In the genomic region with DNA sequence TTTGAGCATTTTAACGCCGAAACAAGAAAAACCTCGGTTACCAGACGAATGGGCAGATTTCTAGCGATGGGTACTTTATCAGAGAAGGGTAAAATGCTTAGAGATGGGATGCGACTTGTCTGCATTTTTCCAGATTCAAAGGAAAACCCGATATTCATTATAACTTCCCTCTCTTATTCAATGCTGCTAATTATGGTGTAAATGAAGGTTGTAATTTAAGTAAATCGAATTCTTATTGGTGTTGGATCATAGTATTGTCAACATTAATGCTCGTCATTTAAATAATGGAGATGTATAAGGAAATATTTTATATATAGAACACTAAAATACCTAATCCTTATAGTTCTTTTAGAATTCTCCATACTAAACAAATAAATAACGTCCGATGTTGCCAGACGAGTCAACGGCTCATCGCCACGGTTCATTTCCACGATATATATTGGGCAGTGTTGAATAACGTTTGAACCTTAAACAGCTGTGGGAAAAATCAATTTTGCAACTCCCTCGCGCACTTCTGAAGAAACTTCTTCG, we compare ENCODE assay signal across 1 fruit fly cellular context.
TF ChIP-seq lines count a peak whose summit lies in the region.

A gene (minus strand): TSS at position 77 of the 531 bp plus-strand sequence.
A gene (plus strand): TSS at position 440 of the 531 bp plus-strand sequence.

TF ChIP-seq in whole organism, embryonic, 481 proteins besides CTCF, POLR2A, EP300 and RAD21 (continued from another document and continues in another):
- peak; percentile 85 for TF ChIP-seq Scr (GFP tag; IDR thresholded peaks at IDR 0.05; lab: Robert Waterston, UW; ENCODE audit: partially characterized antibody)
- peak; percentile 78 for TF ChIP-seq CG31441 (GFP tag; IDR thresholded peaks at IDR 0.05; lab: Robert Waterston, UW)
- peak; percentile 80 for TF ChIP-seq CG15269 (tag; optimal IDR thresholded peaks at IDR 0.05; lab: Kevin White, UChicago)
- TF ChIP-seq Max (GFP tag; optimal IDR thresholded peaks at IDR 0.05; lab: Kevin White, UChicago), result peak; percentile 79
- TF ChIP-seq pho (GFP tag; optimal IDR thresholded peaks at IDR 0.05; lab: Kevin White, UChicago), result peak; percentile 89
- peak; percentile 44; the same call in 1 of the 2 replicates for TF ChIP-seq nerfin-2 (GFP tag; IDR thresholded peaks at IDR 0.05; lab: Robert Waterston, UW; ENCODE audit: partially characterized antibody)
- TF ChIP-seq CG8478 (optimal IDR thresholded peaks at IDR 0.05; lab: Kevin White, UChicago), result peak; percentile 80
- TF ChIP-seq Ravus (GFP tag; IDR thresholded peaks at IDR 0.05; lab: Robert Waterston, UW), result peak; percentile 52
- TF ChIP-seq scrt (GFP tag; optimal IDR thresholded peaks at IDR 0.05; lab: Kevin White, UChicago), result no peak
- peak; percentile 81 for TF ChIP-seq lmd (GFP tag; IDR thresholded peaks at IDR 0.05; lab: Robert Waterston, UW)
- TF ChIP-seq z (GFP tag; IDR thresholded peaks at IDR 0.05; lab: Robert Waterston, UW), result no peak
- TF ChIP-seq CG10431 (GFP tag; optimal IDR thresholded peaks at IDR 0.05; lab: Kevin White, UChicago), result peak; percentile 64
- peak; percentile 56 for TF ChIP-seq CG12299 (tag; optimal IDR thresholded peaks at IDR 0.05; lab: Kevin White, UChicago)
- TF ChIP-seq CG3281 (GFP tag; optimal IDR thresholded peaks at IDR 0.05; lab: Kevin White, UChicago), result peak; percentile 71
- TF ChIP-seq tll (GFP tag; optimal IDR thresholded peaks at IDR 0.05; lab: Kevin White, UChicago), result peak; percentile 43 to 80
- TF ChIP-seq Hey (tag; optimal IDR thresholded peaks at IDR 0.05; lab: Kevin White, UChicago), result peak; percentile 37
- TF ChIP-seq ro (GFP tag; IDR thresholded peaks at IDR 0.05; lab: Robert Waterston, UW), result 0 out of 2 replicates have a peak, but pooled peaks have one; percentile 34
- peak; percentile 87 for TF ChIP-seq Ptx1 (GFP tag; IDR thresholded peaks at IDR 0.05; lab: Robert Waterston, UW)
- TF ChIP-seq CG11247 (GFP tag; IDR thresholded peaks at IDR 0.05; lab: Robert Waterston, UW), result peak; percentile 76
- TF ChIP-seq CG1233 (GFP tag; optimal IDR thresholded peaks at IDR 0.05; lab: Kevin White, UChicago), result peak; percentile 74
- peak; percentile 73 for TF ChIP-seq kay (GFP tag; optimal IDR thresholded peaks at IDR 0.05; lab: Kevin White, UChicago)
- no peak for TF ChIP-seq zf30C (GFP tag; optimal IDR thresholded peaks at IDR 0.05; lab: Kevin White, UChicago)
- TF ChIP-seq Sin3A (optimal IDR thresholded peaks at IDR 0.05; lab: Kevin White, UChicago), result peak; percentile 90
- peak; percentile 55 for TF ChIP-seq CG1603 (tag; optimal IDR thresholded peaks at IDR 0.05; lab: Kevin White, UChicago)
- no peak for TF ChIP-seq CG31365 (tag; optimal IDR thresholded peaks at IDR 0.05; lab: Kevin White, UChicago)
- TF ChIP-seq ems (GFP tag; optimal IDR thresholded peaks at IDR 0.05; lab: Kevin White, UChicago), result peak; percentile 79
- no peak for TF ChIP-seq CG2199 (GFP tag; IDR thresholded peaks at IDR 0.05; lab: Robert Waterston, UW)
- TF ChIP-seq stc (GFP tag; IDR thresholded peaks at IDR 0.05; lab: Robert Waterston, UW), result peak; percentile 32; the same call in 1 of the 2 replicates
- TF ChIP-seq Bdp1 (GFP tag; optimal IDR thresholded peaks at IDR 0.05; lab: Kevin White, UChicago), result peak; percentile 64
- TF ChIP-seq fru (optimal IDR thresholded peaks at IDR 0.05; lab: Kevin White, UChicago), result no peak
- peak; percentile 85 for TF ChIP-seq CG18619 (GFP tag; optimal IDR thresholded peaks at IDR 0.05; lab: Kevin White, UChicago)
- peak; percentile 87 for TF ChIP-seq NFAT (GFP tag; IDR thresholded peaks at IDR 0.05; lab: Robert Waterston, UW)
- peak; percentile 79 for TF ChIP-seq lab (GFP tag; optimal IDR thresholded peaks at IDR 0.05; lab: Kevin White, UChicago)
- TF ChIP-seq CG2678 (tag; optimal IDR thresholded peaks at IDR 0.05; lab: Kevin White, UChicago), result peak; percentile 84
- TF ChIP-seq jigr1 (GFP tag; IDR thresholded peaks at IDR 0.05; lab: Robert Waterston, UW), result no peak; the same call in 2 of the 3 replicates
- peak; percentile 85 for TF ChIP-seq Abd-B (GFP tag; optimal IDR thresholded peaks at IDR 0.05; lab: Kevin White, UChicago)
- TF ChIP-seq seq (GFP tag; IDR thresholded peaks at IDR 0.05; lab: Robert Waterston, UW), result no peak
- peak; percentile 80 for TF ChIP-seq al (GFP tag; IDR thresholded peaks at IDR 0.05; lab: Robert Waterston, UW)
- peak; percentile 78 for TF ChIP-seq trem (tag; optimal IDR thresholded peaks at IDR 0.05; lab: Kevin White, UChicago)
- TF ChIP-seq NC2β (GFP tag; optimal IDR thresholded peaks at IDR 0.05; lab: Kevin White, UChicago), result peak; percentile 70
- TF ChIP-seq CG6791 (GFP tag; IDR thresholded peaks at IDR 0.05; lab: Robert Waterston, UW; ENCODE audit: partially characterized antibody), result peak; percentile 67
- no peak for TF ChIP-seq CG17802 (tag; optimal IDR thresholded peaks at IDR 0.05; lab: Kevin White, UChicago)
- TF ChIP-seq CG17359 (tag; optimal IDR thresholded peaks at IDR 0.05; lab: Kevin White, UChicago), result peak; percentile 73
- peak; percentile 67 for TF ChIP-seq gro (GFP tag; optimal IDR thresholded peaks at IDR 0.05; lab: Kevin White, UChicago)
- TF ChIP-seq hth (optimal IDR thresholded peaks at IDR 0.05; lab: Kevin White, UChicago), result no peak
- peak in 1 of 2 experiments; percentile 53 for TF ChIP-seq Hr78 (GFP tag; optimal IDR thresholded peaks at IDR 0.05; lab: Kevin White, UChicago)
- TF ChIP-seq dm (GFP tag; optimal IDR thresholded peaks at IDR 0.05; lab: Kevin White, UChicago), result peak; percentile 75
- TF ChIP-seq ato (GFP tag; IDR thresholded peaks at IDR 0.05; lab: Robert Waterston, UW; ENCODE audit: partially characterized antibody), result no peak; the same call in 1 of the 2 replicates
- TF ChIP-seq CG33557 (GFP tag; optimal IDR thresholded peaks at IDR 0.05; lab: Kevin White, UChicago), result peak; percentile 72
- no peak for TF ChIP-seq CG7987 (GFP tag; optimal IDR thresholded peaks at IDR 0.05; lab: Kevin White, UChicago)
- peak in 1 of 2 experiments; percentile 52 for TF ChIP-seq insv (GFP tag; optimal IDR thresholded peaks at IDR 0.05; lab: Kevin White, UChicago)
- TF ChIP-seq sens-2 (GFP tag; IDR thresholded peaks at IDR 0.05; lab: Robert Waterston, UW), result peak; percentile 59; the same call in 1 of the 2 replicates
- TF ChIP-seq CG5180 (GFP tag; optimal IDR thresholded peaks at IDR 0.05; lab: Kevin White, UChicago), result peak; percentile 40
- peak; percentile 85 for TF ChIP-seq CG2712 (tag; optimal IDR thresholded peaks at IDR 0.05; lab: Kevin White, UChicago)
- peak; percentile 74 for TF ChIP-seq CG30431 (GFP tag; optimal IDR thresholded peaks at IDR 0.05; lab: Kevin White, UChicago)
- TF ChIP-seq CHES-1-like (GFP tag; optimal IDR thresholded peaks at IDR 0.05; lab: Kevin White, UChicago), result peak; percentile 53
- TF ChIP-seq CG1647 (GFP tag; optimal IDR thresholded peaks at IDR 0.05; lab: Kevin White, UChicago), result peak; percentile 87
- peak; percentile 82 for TF ChIP-seq NC2α (GFP tag; optimal IDR thresholded peaks at IDR 0.05; lab: Kevin White, UChicago)
- TF ChIP-seq Sry-β (GFP tag; optimal IDR thresholded peaks at IDR 0.05; lab: Kevin White, UChicago), result peak; percentile 6
- TF ChIP-seq NfI (GFP tag; optimal IDR thresholded peaks at IDR 0.05; lab: Kevin White, UChicago), result peak; percentile 82
- peak; percentile 70 for TF ChIP-seq aop (GFP tag; IDR thresholded peaks at IDR 0.05; lab: Robert Waterston, UW)
- no peak for TF ChIP-seq Hr39 (optimal IDR thresholded peaks at IDR 0.05; lab: Kevin White, UChicago)
- TF ChIP-seq btn (GFP tag; optimal IDR thresholded peaks at IDR 0.05; lab: Kevin White, UChicago), result peak; percentile 47
- TF ChIP-seq CG14014 (GFP tag; IDR thresholded peaks at IDR 0.05; lab: Robert Waterston, UW), result peak; percentile 83
- TF ChIP-seq CG14860 (GFP tag; IDR thresholded peaks at IDR 0.05; lab: Robert Waterston, UW; ENCODE audit: partially characterized antibody), result peak; percentile 63
- TF ChIP-seq klu (GFP tag; IDR thresholded peaks at IDR 0.05; lab: Robert Waterston, UW), result peak; percentile 65; the same call in 1 of the 2 replicates
- TF ChIP-seq Neu2 (GFP tag; optimal IDR thresholded peaks at IDR 0.05; lab: Kevin White, UChicago; ENCODE audit: borderline replicate concordance), result no peak
- TF ChIP-seq CG11560 (tag; IDR thresholded peaks at IDR 0.05; lab: Robert Waterston, UW), result peak; percentile 58; the same call in 2 of the 3 replicates
- TF ChIP-seq Chrac-16 (GFP tag; optimal IDR thresholded peaks at IDR 0.05; lab: Kevin White, UChicago), result peak; percentile 92
- TF ChIP-seq CG12744 (GFP tag; optimal IDR thresholded peaks at IDR 0.05; lab: Kevin White, UChicago), result peak; percentile 66
- TF ChIP-seq h (optimal IDR thresholded peaks at IDR 0.05; lab: Kevin White, UChicago), result no peak
- peak; percentile 74 for TF ChIP-seq lbe (GFP tag; optimal IDR thresholded peaks at IDR 0.05; lab: Kevin White, UChicago)
- TF ChIP-seq Poxn (GFP tag; IDR thresholded peaks at IDR 0.05; lab: Robert Waterston, UW), result peak; percentile 43; the same call in 1 of the 2 replicates
- peak; percentile 83 to 91 for TF ChIP-seq Pdp1 (GFP tag; optimal IDR thresholded peaks at IDR 0.05; lab: Kevin White, UChicago)
- TF ChIP-seq Optix (GFP tag; IDR thresholded peaks at IDR 0.05; lab: Robert Waterston, UW), result peak; percentile 23; the same call in 1 of the 3 replicates
- peak; percentile 78 for TF ChIP-seq tgo (GFP tag; IDR thresholded peaks at IDR 0.05; lab: Robert Waterston, UW)
- peak; percentile 72 for TF ChIP-seq slou (GFP tag; optimal IDR thresholded peaks at IDR 0.05; lab: Kevin White, UChicago)
- TF ChIP-seq Elba2 (GFP tag; optimal IDR thresholded peaks at IDR 0.05; lab: Kevin White, UChicago), result peak; percentile 78
- no peak for TF ChIP-seq CG7963 (GFP tag; IDR thresholded peaks at IDR 0.05; lab: Robert Waterston, UW; ENCODE audit: partially characterized antibody)
- peak; percentile 72 for TF ChIP-seq Sox100B (GFP tag; optimal IDR thresholded peaks at IDR 0.05; lab: Kevin White, UChicago)
- TF ChIP-seq ac (GFP tag; optimal IDR thresholded peaks at IDR 0.05; lab: Kevin White, UChicago), result no peak
- no peak for TF ChIP-seq Nf-YA (GFP tag; IDR thresholded peaks at IDR 0.05; lab: Robert Waterston, UW)
- peak; percentile 80 for TF ChIP-seq CG13123 (GFP tag; optimal IDR thresholded peaks at IDR 0.05; lab: Kevin White, UChicago)
- TF ChIP-seq CG3726 (GFP tag; IDR thresholded peaks at IDR 0.05; lab: Robert Waterston, UW), result peak; percentile 69; the same call in 2 of the 3 replicates
- peak; percentile 98 for TF ChIP-seq onecut (GFP tag; IDR thresholded peaks at IDR 0.05; lab: Robert Waterston, UW)
- TF ChIP-seq ftz-f1 (GFP tag; optimal IDR thresholded peaks at IDR 0.05; lab: Kevin White, UChicago), result peak; percentile 44
- TF ChIP-seq CG6272 (GFP tag; IDR thresholded peaks at IDR 0.05; lab: Robert Waterston, UW), result peak; percentile 77
- TF ChIP-seq zen (tag; optimal IDR thresholded peaks at IDR 0.05; lab: Kevin White, UChicago), result peak; percentile 88
- peak; percentile 75; the same call in 2 of the 3 replicates for TF ChIP-seq otp (GFP tag; IDR thresholded peaks at IDR 0.05; lab: Robert Waterston, UW)
- TF ChIP-seq CG9437 (GFP tag; optimal IDR thresholded peaks at IDR 0.05; lab: Kevin White, UChicago), result peak; percentile 55
- peak; percentile 56; the same call in 1 of the 2 replicates for TF ChIP-seq danr (GFP tag; IDR thresholded peaks at IDR 0.05; lab: Robert Waterston, UW)
- peak; percentile 89 for TF ChIP-seq CG12104 (GFP tag; optimal IDR thresholded peaks at IDR 0.05; lab: Kevin White, UChicago)
- TF ChIP-seq CG2875 (GFP tag; optimal IDR thresholded peaks at IDR 0.05; lab: Kevin White, UChicago), result peak; percentile 54
- peak; percentile 51 for TF ChIP-seq exex (tag; optimal IDR thresholded peaks at IDR 0.05; lab: Kevin White, UChicago)
- peak; percentile 39 for TF ChIP-seq crc (GFP tag; optimal IDR thresholded peaks at IDR 0.05; lab: Kevin White, UChicago)
- TF ChIP-seq Dll (GFP tag; IDR thresholded peaks at IDR 0.05; lab: Robert Waterston, UW; ENCODE audit: partially characterized antibody), result peak; percentile 85
- TF ChIP-seq chm (GFP tag; IDR thresholded peaks at IDR 0.05; lab: Robert Waterston, UW), result no peak; the same call in 1 of the 2 replicates
- no peak for TF ChIP-seq CG10321 (GFP tag; IDR thresholded peaks at IDR 0.05; lab: Robert Waterston, UW)
- TF ChIP-seq CG6689 (GFP tag; IDR thresholded peaks at IDR 0.05; lab: Robert Waterston, UW), result peak; percentile 73
- TF ChIP-seq crp (GFP tag; optimal IDR thresholded peaks at IDR 0.05; lab: Kevin White, UChicago), result peak; percentile 83 to 94
- TF ChIP-seq Atf6 (GFP tag; IDR thresholded peaks at IDR 0.05; lab: Robert Waterston, UW), result peak; percentile 72
- TF ChIP-seq CG14667 (GFP tag; IDR thresholded peaks at IDR 0.05; lab: Robert Waterston, UW), result peak; percentile 80
- TF ChIP-seq Dad (GFP tag; optimal IDR thresholded peaks at IDR 0.05; lab: Kevin White, UChicago), result peak; percentile 83
- TF ChIP-seq dati (GFP tag; IDR thresholded peaks at IDR 0.05; lab: Robert Waterston, UW), result 0 out of 2 replicates have a peak, but pooled peaks have one; percentile 18
- TF ChIP-seq CG15011 (GFP tag; optimal IDR thresholded peaks at IDR 0.05; lab: Kevin White, UChicago), result peak; percentile 60
- TF ChIP-seq twi (tag; optimal IDR thresholded peaks at IDR 0.05; lab: Kevin White, UChicago), result peak; percentile 71
- peak; percentile 62 for TF ChIP-seq E2f1 (GFP tag; IDR thresholded peaks at IDR 0.05; lab: Robert Waterston, UW)
- TF ChIP-seq Hsf (GFP tag; optimal IDR thresholded peaks at IDR 0.05; lab: Kevin White, UChicago), result peak; percentile 91
- TF ChIP-seq CG6254 (GFP tag; optimal IDR thresholded peaks at IDR 0.05; lab: Kevin White, UChicago), result no peak
- TF ChIP-seq nom (GFP tag; optimal IDR thresholded peaks at IDR 0.05; lab: Kevin White, UChicago), result no peak
- TF ChIP-seq CG4424 (GFP tag; optimal IDR thresholded peaks at IDR 0.05; lab: Kevin White, UChicago), result peak; percentile 90
- TF ChIP-seq CG7786 (GFP tag; optimal IDR thresholded peaks at IDR 0.05; lab: Kevin White, UChicago), result peak; percentile 91
- TF ChIP-seq Hr3 (GFP tag; optimal IDR thresholded peaks at IDR 0.05; lab: Kevin White, UChicago), result peak; percentile 88
- peak; percentile 92 for TF ChIP-seq tin (GFP tag; optimal IDR thresholded peaks at IDR 0.05; lab: Kevin White, UChicago)
- no peak for TF ChIP-seq CG8281 (tag; optimal IDR thresholded peaks at IDR 0.05; lab: Kevin White, UChicago)
- TF ChIP-seq CG4282 (GFP tag; optimal IDR thresholded peaks at IDR 0.05; lab: Kevin White, UChicago), result peak; percentile 44
- peak; percentile 96 for TF ChIP-seq CG30403 (GFP tag; optimal IDR thresholded peaks at IDR 0.05; lab: Kevin White, UChicago)
- peak; percentile 34 for TF ChIP-seq ATbp (GFP tag; optimal IDR thresholded peaks at IDR 0.05; lab: Kevin White, UChicago)
- peak; percentile 77 for TF ChIP-seq Meics (GFP tag; optimal IDR thresholded peaks at IDR 0.05; lab: Kevin White, UChicago)
- TF ChIP-seq CG13894 (tag; optimal IDR thresholded peaks at IDR 0.05; lab: Kevin White, UChicago), result peak; percentile 77
- peak; percentile 56; the same call in 1 of the 2 replicates for TF ChIP-seq gt (GFP tag; IDR thresholded peaks at IDR 0.05; lab: Robert Waterston, UW)
